Worm (Caenorhabditis elegans): ENCODE results near the gene frpr-18.

Gene frpr-18

DNA sequence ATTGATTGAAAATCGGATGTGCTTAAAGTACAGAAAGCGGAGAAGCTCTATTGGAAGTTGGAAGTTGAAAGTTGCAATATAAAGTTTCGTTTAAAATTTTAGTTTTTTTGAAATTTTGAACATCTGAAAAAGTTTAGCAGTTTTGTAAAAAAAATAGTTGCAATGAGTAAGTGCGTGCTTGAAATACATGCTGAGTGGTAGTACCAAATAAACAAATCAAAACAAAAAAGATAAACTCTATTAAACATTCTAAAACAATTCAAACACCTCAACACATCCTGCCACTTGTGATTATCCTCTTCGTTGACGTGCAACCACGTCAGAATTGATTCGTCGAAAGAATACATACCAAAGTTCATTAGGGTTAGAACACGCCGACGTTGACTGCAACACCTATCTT lies 49.1 kb downstream of the frpr-18 start:
- TF ChIP-seq unc-62 (GFP tag; optimal IDR thresholded peaks at IDR 0.05 in 1 of 2) (peak in 1 of 2 experiments; percentile 92), unc-62 (tag; optimal IDR thresholded peaks at IDR 0.05) (no peak), zip-2 (tag; optimal IDR thresholded peaks at IDR 0.05) (no peak), aha-1 (tag) (no peak), ceh-82 (tag; optimal IDR thresholded peaks at IDR 0.05) (no peak), skn-1 (tag; optimal IDR thresholded peaks at IDR 0.05) (no peak), ceh-20 (GFP tag; IDR thresholded peaks at IDR 0.05) (no peak), nhr-11 (tag; optimal IDR thresholded peaks at IDR 0.05) (no peak), zip-11 (GFP tag; IDR thresholded peaks at IDR 0.05) (no peak)

Data from whole organism, L4 larva.